Worm (Caenorhabditis elegans): Measurements from ENCODE around the gene C02B10.6.
A peak's percentile ranks its signal among the peaks of the same experiment; 100 is the strongest.

C02B10.6 gene

ce11 chrIV:5090993-5091793 lies 20.5 kb downstream of the C02B10.6 start, which contains the start of the genes snpn-1 and C02B10.4:
Gene snpn-1, minus strand, starts transcription at chrIV:5091043.
Gene C02B10.4, plus strand, starts transcription at chrIV:5091586.
- TF ChIP-seq elt-2 (tag; optimal IDR thresholded peaks at IDR 0.05): peak; percentile 11
- TF ChIP-seq nhr-12 (tag; optimal IDR thresholded peaks at IDR 0.05): no peak
- no peak for TF ChIP-seq ztf-11 (tag; optimal IDR thresholded peaks at IDR 0.05)
- no peak for TF ChIP-seq fkh-10 (GFP tag; optimal IDR thresholded peaks at IDR 0.05)
- no peak for TF ChIP-seq nhr-23 (tag; optimal IDR thresholded peaks at IDR 0.05)
- TF ChIP-seq pha-4 (tag; optimal IDR thresholded peaks at IDR 0.05): peak; percentile 52
- no peak for TF ChIP-seq nhr-77 (tag; optimal IDR thresholded peaks at IDR 0.05)
- TF ChIP-seq egl-5 (tag; optimal IDR thresholded peaks at IDR 0.05): no peak
- peak; percentile 5 for TF ChIP-seq nhr-43 (tag; optimal IDR thresholded peaks at IDR 0.05; ENCODE audit: poor library complexity, severe bottlenecking)
- peak; percentile 33 for TF ChIP-seq skn-1 (tag; optimal IDR thresholded peaks at IDR 0.05)
- TF ChIP-seq ztf-4 (tag; optimal IDR thresholded peaks at IDR 0.05): no peak
- no peak for TF ChIP-seq ceh-82 (tag; optimal IDR thresholded peaks at IDR 0.05)
- no peak for TF ChIP-seq nhr-237 (tag; optimal IDR thresholded peaks at IDR 0.05)
- no peak for TF ChIP-seq zag-1 (tag; optimal IDR thresholded peaks at IDR 0.05)
- TF ChIP-seq fkh-2 (tag; optimal IDR thresholded peaks at IDR 0.05): no peak
- TF ChIP-seq sea-2 (GFP tag; optimal IDR thresholded peaks at IDR 0.05): peak; percentile 22
- TF ChIP-seq snpc-4 (tag; optimal IDR thresholded peaks at IDR 0.05): peak; percentile 10
- no peak for TF ChIP-seq unc-62 (GFP tag; optimal IDR thresholded peaks at IDR 0.05)
- peak; percentile 76 for TF ChIP-seq lin-39 (tag; optimal IDR thresholded peaks at IDR 0.05)
- no peak for TF ChIP-seq ama-1 (optimal IDR thresholded peaks at IDR 0.05)
- TF ChIP-seq mml-1 (tag; optimal IDR thresholded peaks at IDR 0.05): no peak
- TF ChIP-seq lin-15B (tag; optimal IDR thresholded peaks at IDR 0.05): peak; percentile 37
- TF ChIP-seq daf-12 (tag; optimal IDR thresholded peaks at IDR 0.05): no peak
- no peak for TF ChIP-seq mdl-1 (tag; optimal IDR thresholded peaks at IDR 0.05)
- no peak for TF ChIP-seq nhr-76 (tag; optimal IDR thresholded peaks at IDR 0.05)
- TF ChIP-seq aly-2 (tag; optimal IDR thresholded peaks at IDR 0.05): no peak
- peak; percentile 24 for TF ChIP-seq ceh-28 (tag; optimal IDR thresholded peaks at IDR 0.05)
- TF ChIP-seq egl-27 (tag; optimal IDR thresholded peaks at IDR 0.05): no peak
- TF ChIP-seq ceh-16 (tag; optimal IDR thresholded peaks at IDR 0.05): no peak
- TF ChIP-seq nfya-1 (tag; optimal IDR thresholded peaks at IDR 0.05; ENCODE audit: insufficient read depth): peak; percentile 82
- TF ChIP-seq hmg-11 (tag; optimal IDR thresholded peaks at IDR 0.05): peak; percentile 34
- no peak for TF ChIP-seq nhr-11 (tag; optimal IDR thresholded peaks at IDR 0.05)
- peak; percentile 3 for TF ChIP-seq pqm-1 (tag; optimal IDR thresholded peaks at IDR 0.05)
- TF ChIP-seq jun-1 (tag; optimal IDR thresholded peaks at IDR 0.05): no peak
- TF ChIP-seq R02D3.7 (tag; optimal IDR thresholded peaks at IDR 0.05): no peak
- TF ChIP-seq ZK546.5 (tag; optimal IDR thresholded peaks at IDR 0.05): no peak

DNA sequence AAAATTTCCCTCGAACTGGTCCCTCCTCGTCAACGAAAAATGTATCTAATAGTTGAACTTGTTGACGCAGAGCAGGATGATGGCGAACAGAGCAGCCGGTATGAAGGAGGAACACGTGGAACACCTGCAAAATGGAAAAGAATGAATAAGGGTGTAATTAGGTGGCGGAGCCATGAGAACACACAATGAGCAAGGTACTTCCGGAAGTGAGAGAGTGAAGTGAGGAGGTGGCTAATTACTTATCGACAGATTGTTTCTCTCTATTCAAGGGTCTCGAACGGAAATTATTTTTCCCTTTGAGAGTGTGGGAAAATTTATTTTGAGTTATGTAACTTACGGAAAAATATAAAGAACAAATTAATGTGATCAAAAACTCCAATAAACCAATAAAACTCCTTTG lies 22.8 kb downstream of the C02B10.6 start:
- TF ChIP-seq snpc-4 (tag; optimal IDR thresholded peaks at IDR 0.05) (no peak), lin-15B (tag; optimal IDR thresholded peaks at IDR 0.05) (no peak)

DNA sequence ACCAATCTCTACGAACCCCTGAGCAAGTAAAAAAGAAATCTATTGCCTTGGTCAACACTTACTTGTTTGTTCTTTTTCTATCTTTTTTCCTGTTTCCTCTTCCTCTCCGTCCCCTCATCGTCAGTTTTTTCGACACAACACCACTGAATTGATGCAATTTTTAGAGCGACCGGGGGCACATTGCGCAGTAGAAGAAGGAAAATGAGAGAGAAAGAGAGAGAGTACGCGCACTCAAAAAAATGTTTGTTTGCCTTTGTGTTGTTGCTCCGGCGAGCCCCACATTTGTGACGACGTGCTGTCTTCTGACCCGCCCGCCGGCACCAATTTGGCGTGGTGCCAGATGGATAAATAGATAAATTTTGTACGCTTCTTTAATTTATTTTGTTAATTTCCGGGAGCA lies 29.5 kb downstream of the C02B10.6 start:
- TF ChIP-seq egl-27 (tag; optimal IDR thresholded peaks at IDR 0.05) (peak; percentile 4), elt-2 (tag; optimal IDR thresholded peaks at IDR 0.05) (no peak), eor-1 (tag; optimal IDR thresholded peaks at IDR 0.05) (no peak), nfya-1 (tag; optimal IDR thresholded peaks at IDR 0.05; ENCODE audit: insufficient read depth) (peak; percentile 57), nhr-12 (tag; optimal IDR thresholded peaks at IDR 0.05) (no peak), hmg-11 (tag; optimal IDR thresholded peaks at IDR 0.05) (peak; percentile 19), snpc-4 (tag; optimal IDR thresholded peaks at IDR 0.05) (peak; percentile 4), ztf-11 (tag; optimal IDR thresholded peaks at IDR 0.05) (no peak), tbx-2 (tag; optimal IDR thresholded peaks at IDR 0.05) (no peak), pha-4 (tag; optimal IDR thresholded peaks at IDR 0.05) (peak; percentile 46), lin-39 (tag; optimal IDR thresholded peaks at IDR 0.05) (peak; percentile 80), lin-15B (tag; optimal IDR thresholded peaks at IDR 0.05) (no peak), nhr-77 (tag; optimal IDR thresholded peaks at IDR 0.05) (no peak)
